Worm (Caenorhabditis elegans) whole organism, L1 larva: Measurements from ENCODE around the gene T12C9.7.

Experiments
- C04F5.9 ChIP-seq: sonication (generic microtip); optimal IDR thresholded peaks from 2 replicates; lab custom pipeline; 2016; ENCODE audit warnings: missing genetic modification characterization, missing compliant biosample characterization
- Y116A8C.19 ChIP-seq: sonication (generic microtip); optimal IDR thresholded peaks from 2 replicates; lab custom pipeline; 2016; ENCODE audit warnings: missing compliant biosample characterization, missing genetic modification characterization, borderline replicate concordance
- aly-2 ChIP-seq: fragments of 150-350 bp; optimal IDR thresholded peaks from 2 replicates; lab custom pipeline; 2014; ENCODE audit warnings: missing biosample characterization, missing genetic modification characterization
- blmp-1 ChIP-seq: fragments of 150-350 bp; optimal IDR thresholded peaks from 2 replicates; lab custom pipeline; 2014; ENCODE audit warnings: missing biosample characterization, missing genetic modification characterization
- ceh-88 ChIP-seq: fragments of 200-800 bp; sonication (Bioruptor generic); IDR thresholded peaks from 2 replicates; pipeline ENCODE4 v1.3.6; 2022; ENCODE audit warnings: missing genetic modification characterization, missing compliant biosample characterization
- ceh-90 ChIP-seq: sonication (generic microtip); optimal IDR thresholded peaks from 2 replicates; lab custom pipeline; 2016; ENCODE audit warnings: missing genetic modification characterization, missing compliant biosample characterization
- dpl-1 ChIP-seq, 3 experiments: fragments of 150-350 bp in 2 of 3; sonication (generic microtip) in 1 of 3; optimal IDR thresholded peaks; 2 replicates each; lab custom pipeline; 2014 to 2017; ENCODE audit warnings: missing biosample characterization in 3 of 3, missing genetic modification characterization in 3 of 3, missing genetic modification reagents in 3 of 3
- efl-1 ChIP-seq, 4 experiments: fragments of 150-350 bp; optimal IDR thresholded peaks in 3 of 4; peaks in 1 of 4; 1 replicate in 1 of 4; 2 replicates in 3 of 4; lab custom pipeline; 2014; ENCODE audit warnings: missing biosample characterization in 2 of 4, missing genetic modification characterization in 2 of 4, missing genetic modification reagents in 2 of 4
- egl-13 ChIP-seq: sonication (generic microtip); optimal IDR thresholded peaks from 2 replicates; lab custom pipeline; 2016; ENCODE audit warnings: missing genotype, missing genetic modification reagents, missing genetic modification characterization, missing compliant biosample characterization
- egl-27 ChIP-seq, 2 experiments: fragments of 150-350 bp in 1 of 2; sonication (generic microtip); optimal IDR thresholded peaks; 3 replicates each; lab custom pipeline; 2017 to 2018; ENCODE audit warnings: missing biosample characterization in 2 of 2, missing genetic modification characterization in 2 of 2, missing genetic modification reagents in 2 of 2
- ets-5 ChIP-seq: fragments of 200-800 bp; sonication (Bioruptor generic); IDR thresholded peaks from 2 replicates; pipeline ENCODE4 v1.3.6; 2022; ENCODE audit warnings: missing genetic modification characterization, missing compliant biosample characterization
- fos-1 ChIP-seq: fragments of 150-350 bp; optimal IDR thresholded peaks from 2 replicates; lab custom pipeline; 2014; ENCODE audit warnings: missing biosample characterization, missing genetic modification characterization
- grh-1 ChIP-seq: fragments of 200-800 bp; sonication (Bioruptor generic); IDR thresholded peaks from 2 replicates; pipeline ENCODE4 v1.3.6; 2022; ENCODE audit warnings: missing genetic modification reagents, missing genetic modification characterization, missing compliant biosample characterization
- hlh-17 ChIP-seq: fragments of 200-800 bp; sonication (Bioruptor generic); optimal IDR thresholded peaks from 2 replicates; lab custom pipeline; 2018; ENCODE audit warnings: missing genetic modification characterization, mild to moderate bottlenecking, missing compliant biosample characterization, moderate library complexity, borderline replicate concordance
- hlh-4 ChIP-seq: sonication (generic microtip); optimal IDR thresholded peaks from 2 replicates; lab custom pipeline; 2016; ENCODE audit warnings: mild to moderate bottlenecking, missing genetic modification characterization, missing compliant biosample characterization
- hpl-2 ChIP-seq: fragments of 150-350 bp; optimal IDR thresholded peaks from 2 replicates; lab custom pipeline; 2014; ENCODE audit warnings: missing biosample characterization, missing genetic modification reagents, missing genetic modification characterization
- irx-1 ChIP-seq: sonication (generic microtip); optimal IDR thresholded peaks from 2 replicates; lab custom pipeline; 2016; ENCODE audit warnings: missing genetic modification characterization, missing compliant biosample characterization
- jun-1 ChIP-seq: fragments of 150-350 bp; optimal IDR thresholded peaks from 2 replicates; lab custom pipeline; 2014; ENCODE audit warnings: missing biosample characterization, missing genetic modification reagents, missing genetic modification characterization
- lin-13 ChIP-seq: fragments of 150-350 bp; optimal IDR thresholded peaks from 2 replicates; lab custom pipeline; 2014; ENCODE audit warnings: missing biosample characterization, missing genetic modification reagents, missing genetic modification characterization
- lin-15B ChIP-seq: fragments of 150-350 bp; sonication (generic microtip); optimal IDR thresholded peaks from 3 replicates; lab custom pipeline; 2014; ENCODE audit warnings: missing biosample characterization, missing genetic modification characterization
- lir-3 ChIP-seq: sonication (generic microtip); optimal IDR thresholded peaks from 2 replicates; lab custom pipeline; 2016; ENCODE audit warnings: mild to moderate bottlenecking, missing genetic modification characterization, moderate library complexity, missing compliant biosample characterization; ENCODE audit not compliant: poor library complexity
- mdl-1 ChIP-seq, 2 experiments: fragments of 150-350 bp; optimal IDR thresholded peaks; 2 replicates each; lab custom pipeline; 2014 to 2017; ENCODE audit warnings: missing biosample characterization in 2 of 2, missing genetic modification characterization in 2 of 2, inconsistent platforms in 1 of 2
- mef-2 ChIP-seq: fragments of 150-350 bp; optimal IDR thresholded peaks from 2 replicates; lab custom pipeline; 2014; ENCODE audit warnings: missing biosample characterization, missing genetic modification characterization
- mep-1 ChIP-seq: fragments of 150-350 bp; optimal IDR thresholded peaks from 2 replicates; lab custom pipeline; 2014; ENCODE audit warnings: missing biosample characterization, missing genetic modification characterization
- nhr-11 ChIP-seq: fragments of 150-350 bp; optimal IDR thresholded peaks from 2 replicates; lab custom pipeline; 2014; ENCODE audit warnings: missing biosample characterization, missing genetic modification characterization
- nhr-71 ChIP-seq: sonication (generic microtip); optimal IDR thresholded peaks from 2 replicates; lab custom pipeline; 2016; ENCODE audit warnings: mild to moderate bottlenecking, missing genetic modification characterization, moderate library complexity, missing compliant biosample characterization
- nhr-76 ChIP-seq: sonication (generic microtip); optimal IDR thresholded peaks from 2 replicates; lab custom pipeline; 2017; ENCODE audit warnings: missing biosample characterization, missing genetic modification characterization
- skn-1 ChIP-seq: fragments of 150-350 bp; optimal IDR thresholded peaks from 2 replicates; lab custom pipeline; 2014; ENCODE audit warnings: missing biosample characterization, missing genetic modification characterization
- snpc-4 ChIP-seq: fragments of 150-350 bp; optimal IDR thresholded peaks from 2 replicates; lab custom pipeline; 2014; ENCODE audit warnings: missing biosample characterization, missing genetic modification characterization
- snu-23 ChIP-seq: sonication (generic microtip); optimal IDR thresholded peaks from 2 replicates; lab custom pipeline; 2016; ENCODE audit warnings: missing genetic modification characterization, missing compliant biosample characterization
- sptf-1 ChIP-seq: fragments of 150-350 bp; optimal IDR thresholded peaks from 2 replicates; lab custom pipeline; 2014; ENCODE audit warnings: missing biosample characterization, missing genetic modification characterization
- sup-37 ChIP-seq: fragments of 200-800 bp; sonication (Bioruptor generic); optimal IDR thresholded peaks from 2 replicates; lab custom pipeline; 2018; ENCODE audit warnings: mild to moderate bottlenecking, missing genetic modification characterization, missing compliant biosample characterization
- tbx-2 ChIP-seq: sonication (generic microtip); optimal IDR thresholded peaks from 2 replicates; lab custom pipeline; 2016; ENCODE audit warnings: missing genetic modification characterization, missing compliant biosample characterization
- tlp-1 ChIP-seq: fragments of 150-350 bp; optimal IDR thresholded peaks from 2 replicates; lab custom pipeline; 2014; ENCODE audit warnings: missing biosample characterization, missing genetic modification characterization
- unc-30 ChIP-seq: sonication (generic microtip); optimal IDR thresholded peaks from 2 replicates; lab custom pipeline; 2017; ENCODE audit warnings: missing biosample characterization, missing genetic modification characterization
- unc-62 ChIP-seq: fragments of 150-350 bp; optimal IDR thresholded peaks from 2 replicates; lab custom pipeline; 2014; ENCODE audit warnings: missing biosample characterization, missing genetic modification reagents, missing genetic modification characterization
- unc-98 ChIP-seq: fragments of 200-800 bp; sonication (Bioruptor generic); IDR thresholded peaks from 2 replicates; pipeline ENCODE4 v1.3.6; 2022; ENCODE audit warnings: missing genetic modification characterization, missing compliant biosample characterization
- vab-15 ChIP-seq: sonication (generic microtip); optimal IDR thresholded peaks from 2 replicates; lab custom pipeline; 2017; ENCODE audit warnings: missing genotype, mild to moderate bottlenecking, missing genetic modification characterization, missing compliant biosample characterization
- zag-1 ChIP-seq: fragments of 150-350 bp; optimal IDR thresholded peaks from 2 replicates; lab custom pipeline; 2014; ENCODE audit warnings: missing biosample characterization, missing genetic modification characterization
- zip-4 ChIP-seq: fragments of 200-800 bp; sonication (Bioruptor generic); optimal IDR thresholded peaks from 2 replicates; lab custom pipeline; 2018; ENCODE audit warnings: mild to moderate bottlenecking, missing genetic modification characterization, moderate library complexity, missing compliant biosample characterization
- ztf-11 ChIP-seq, 2 experiments: sonication (generic microtip); optimal IDR thresholded peaks; 2 replicates each; lab custom pipeline; 2016 to 2017; ENCODE audit warnings: missing genetic modification characterization in 2 of 2, missing biosample characterization in 1 of 2, missing compliant biosample characterization in 1 of 2

T12C9.7 gene

DNA sequence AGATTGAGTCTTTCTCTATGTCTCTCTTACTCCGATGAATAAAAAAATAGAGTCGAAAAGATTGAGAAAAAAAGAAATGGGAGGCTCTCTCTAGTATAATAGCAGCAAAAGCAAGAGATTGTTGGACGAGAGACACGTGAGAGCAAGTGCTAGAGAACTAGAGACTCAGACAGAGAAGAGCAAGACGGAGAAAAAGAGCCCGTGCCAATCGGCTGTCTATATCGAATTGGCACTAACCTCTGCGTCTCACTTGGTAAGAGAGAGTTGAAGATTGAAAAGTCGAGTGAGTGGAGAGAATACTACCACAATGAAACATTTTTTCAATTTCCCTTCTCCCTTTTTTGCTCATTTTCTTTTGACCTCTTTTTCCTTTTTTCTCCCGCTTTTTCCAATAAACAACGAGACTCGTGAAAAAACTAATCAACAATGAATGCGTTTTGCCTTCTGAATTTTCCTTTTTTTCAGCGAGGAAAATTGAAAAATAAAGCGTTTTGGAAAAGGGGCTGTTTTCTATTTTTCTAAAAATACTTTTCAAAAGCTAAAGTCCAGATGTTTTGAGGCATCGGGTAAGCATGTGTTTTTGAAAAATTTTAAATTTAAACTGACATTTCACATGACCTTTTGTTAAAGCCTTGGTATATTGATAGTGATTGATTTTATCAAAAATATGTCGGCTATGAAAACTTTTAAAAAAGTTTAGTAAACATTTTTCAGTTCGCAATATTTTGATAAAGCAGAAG lies 46.0 kb upstream of the T12C9.7 start (continued):
- TF ChIP-seq snu-23 (GFP tag; lab: Kevin White, UChicago): peak; percentile 78
- no peak for TF ChIP-seq unc-62 (GFP tag; lab: Kevin White, UChicago)
- TF ChIP-seq tlp-1 (tag; lab: Kevin White, UChicago): no peak
- no peak for TF ChIP-seq vab-15 (tag; lab: Kevin White, UChicago)
- TF ChIP-seq tbx-2 (tag; lab: Kevin White, UChicago): peak; percentile 68
- peak in 1 of 2 experiments; percentile 59 for TF ChIP-seq mdl-1 (tag; optimal IDR thresholded peaks at IDR 0.05; lab: Kevin White, UChicago)
- no peak for TF ChIP-seq hpl-2 (GFP tag; lab: Kevin White, UChicago)
- TF ChIP-seq fos-1: peak; percentile 50
- TF ChIP-seq egl-13 (tag; lab: Kevin White, UChicago): peak; percentile 23
- TF ChIP-seq dpl-1 (GFP tag; optimal IDR thresholded peaks at IDR 0.05; lab: Kevin White, UChicago): peak; percentile 25 to 40 (median 26)
- peak; percentile 84 for TF ChIP-seq nhr-71 (tag; lab: Kevin White, UChicago)
- TF ChIP-seq unc-98 (GFP tag; lab: Robert Waterston, UW): no peak
- TF ChIP-seq ztf-11 (tag; optimal IDR thresholded peaks at IDR 0.05; lab: Kevin White, UChicago): no peak
- no peak for TF ChIP-seq hlh-17 (GFP tag; lab: Kevin White, UChicago)
- TF ChIP-seq lin-15B (tag; lab: Kevin White, UChicago): no peak
- TF ChIP-seq lir-3 (tag; lab: Kevin White, UChicago): no peak
- TF ChIP-seq irx-1 (tag; lab: Kevin White, UChicago): peak; percentile 30
- no peak for TF ChIP-seq Y116A8C.19 (tag; lab: Kevin White, UChicago)
- no peak for TF ChIP-seq nhr-11 (tag; lab: Kevin White, UChicago)
- TF ChIP-seq hlh-4 (tag; lab: Kevin White, UChicago): no peak
- TF ChIP-seq zip-4 (GFP tag; lab: Kevin White, UChicago): no peak
- no peak for TF ChIP-seq snpc-4 (tag; lab: Kevin White, UChicago)
- peak; percentile 18 to 38 for TF ChIP-seq egl-27 (tag; optimal IDR thresholded peaks at IDR 0.05; lab: Kevin White, UChicago)
- no peak for TF ChIP-seq ets-5 (GFP tag; lab: Robert Waterston, UW)
- no peak for TF ChIP-seq sup-37
- TF ChIP-seq C04F5.9 (tag; lab: Kevin White, UChicago): no peak
- TF ChIP-seq blmp-1 (tag; lab: Kevin White, UChicago): no peak
- no peak for TF ChIP-seq skn-1 (tag; lab: Kevin White, UChicago)
- peak; percentile 62 for TF ChIP-seq mef-2
- TF ChIP-seq nhr-76: no peak
- peak; percentile 27 for TF ChIP-seq zag-1 (tag; lab: Kevin White, UChicago)
- no peak for TF ChIP-seq sptf-1 (tag; lab: Kevin White, UChicago)
- TF ChIP-seq unc-30: no peak
- no peak for TF ChIP-seq aly-2 (tag; lab: Kevin White, UChicago)
- TF ChIP-seq mep-1 (tag; lab: Kevin White, UChicago): peak; percentile 39
- no peak for TF ChIP-seq ceh-88 (GFP tag; lab: Robert Waterston, UW)
- peak; percentile 39 for TF ChIP-seq lin-13
- TF ChIP-seq efl-1 (optimal IDR thresholded peaks at IDR 0.05; lab: Kevin White, UChicago): peak; percentile 59 to 60
- peak; percentile 17 to 89 for TF ChIP-seq efl-1 (GFP tag; optimal IDR thresholded peaks at IDR 0.05 in 1 of 2; lab: Kevin White, UChicago)
- TF ChIP-seq jun-1 (tag; lab: Kevin White, UChicago): no peak
- no peak for TF ChIP-seq ceh-90
- no peak for TF ChIP-seq grh-1 (GFP tag; lab: Robert Waterston, UW)
